Worm (Caenorhabditis elegans) whole organism, L4 larva: ENCODE data around the gene ZC239.13.

ENCODE experiments used
- ama-1 ChIP-seq: fragments of 150-350 bp; optimal IDR thresholded peaks from 2 replicates; lab custom pipeline; 2014; ENCODE audit warnings: inconsistent platforms, mixed read lengths
- ceh-82 ChIP-seq: sonication (generic microtip); optimal IDR thresholded peaks from 2 replicates; lab custom pipeline; 2017; ENCODE audit warnings: missing biosample characterization, missing genetic modification characterization
- lin-39 ChIP-seq: fragments of 150-350 bp; optimal IDR thresholded peaks from 2 replicates; lab custom pipeline; 2014; ENCODE audit warnings: missing biosample characterization, missing genetic modification reagents, missing genetic modification characterization
- lir-3 ChIP-seq: sonication (generic microtip); optimal IDR thresholded peaks from 2 replicates; lab custom pipeline; 2016; ENCODE audit warnings: mild to moderate bottlenecking, missing genetic modification characterization, missing compliant biosample characterization
- mes-2 ChIP-seq: sonication (generic microtip); optimal IDR thresholded peaks from 2 replicates; lab custom pipeline; 2016; ENCODE audit warnings: missing genotype, mild to moderate bottlenecking, missing genetic modification characterization, missing compliant biosample characterization; ENCODE audit not compliant: poor library complexity, severe bottlenecking
- nhr-11 ChIP-seq: fragments of 150-350 bp; optimal IDR thresholded peaks from 2 replicates; lab custom pipeline; 2014; ENCODE audit warnings: missing biosample characterization, missing genetic modification characterization
- nhr-237 ChIP-seq: sonication (generic microtip); optimal IDR thresholded peaks from 2 replicates; lab custom pipeline; 2017; ENCODE audit warnings: missing biosample characterization, missing genetic modification characterization
- pha-4 ChIP-seq, 2 experiments: fragments of 150-350 bp in 1 of 2; fragments of 200-800 bp in 1 of 2; sonication (Bioruptor generic) in 1 of 2; IDR thresholded peaks in 1 of 2; optimal IDR thresholded peaks in 1 of 2; 2 replicates each; pipeline versions ENCODE4 v1.3.6 to Lab custom; 2014 to 2022; ENCODE audit warnings: missing genetic modification characterization in 2 of 2, missing genetic modification reagents in 2 of 2, missing biosample characterization in 1 of 2, missing compliant biosample characterization in 1 of 2
- unc-130 ChIP-seq: sonication (generic microtip); optimal IDR thresholded peaks from 2 replicates; lab custom pipeline; 2016; ENCODE audit warnings: missing genetic modification reagents, missing genetic modification characterization, missing compliant biosample characterization
- zag-1 ChIP-seq: fragments of 150-350 bp; optimal IDR thresholded peaks from 2 replicates; lab custom pipeline; 2014; ENCODE audit warnings: missing biosample characterization, missing genetic modification characterization

ce11 chrII:3244070-3244469 is 21.4 kb upstream of the ZC239.13 start, which contains the start of gene C17F4.12:
- TF ChIP-seq lin-39 (tag; lab: Kevin White, UChicago) (no peak), unc-130 (GFP tag; lab: Kevin White, UChicago) (no peak), ceh-82 (tag; lab: Kevin White, UChicago) (no peak), pha-4 (GFP tag; IDR thresholded peaks at IDR 0.05; lab: Robert Waterston, UW) (no peak), pha-4 (tag; optimal IDR thresholded peaks at IDR 0.05; lab: Kevin White, UChicago) (no peak), ama-1 (lab: Kevin White, UChicago) (no peak), zag-1 (no peak), nhr-237 (tag; lab: Kevin White, UChicago) (no peak), lir-3 (tag; lab: Kevin White, UChicago) (no peak), nhr-11 (tag; lab: Kevin White, UChicago) (no peak), mes-2 (tag; lab: Kevin White, UChicago) (no peak)
